Fruit fly (Drosophila melanogaster): ENCODE results near the gene CG12576.
A peak's percentile ranks its signal among the peaks of the same experiment; 100 is the strongest.

CG12576 gene

DNA sequence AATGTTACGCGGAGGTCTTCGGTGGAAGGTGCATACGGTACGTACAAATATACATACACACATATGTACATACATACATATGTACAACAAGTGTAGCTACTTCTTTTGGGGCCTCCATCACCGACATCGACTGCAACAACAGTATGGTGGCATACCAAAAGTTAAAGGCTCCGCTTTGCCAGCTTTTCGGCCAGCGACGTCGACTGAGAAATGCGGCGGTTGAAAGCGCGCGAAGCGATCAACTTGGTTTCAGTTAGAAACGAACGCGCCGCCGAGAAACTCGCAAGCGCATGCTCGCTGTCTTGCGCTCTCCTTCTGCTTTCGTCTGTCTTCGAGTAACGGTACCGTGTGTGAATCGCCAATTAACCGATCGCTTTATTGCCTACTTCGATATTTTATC is 32.8 kb upstream of the CG12576 start, which contains the start of gene CG17600:
CG17600 (plus strand) TSS at position 250 of the 400 bp plus-strand sequence.
- TF ChIP-seq Jarid2 (GFP tag; optimal IDR thresholded peaks at IDR 0.05) (peak; percentile 42), ci (GFP tag; IDR thresholded peaks at IDR 0.05) (0 out of 3 replicates have a peak, but pooled peaks have one; percentile 1), oc (tag; optimal IDR thresholded peaks at IDR 0.05) (peak; percentile 41), chinmo (GFP tag; IDR thresholded peaks at IDR 0.05; ENCODE audit: partially characterized antibody) (0 out of 4 replicates have a peak, but pooled peaks have one; percentile 45), crp (GFP tag; optimal IDR thresholded peaks at IDR 0.05) (no peak), CG32767 (GFP tag; IDR thresholded peaks at IDR 0.05) (no peak), CG15269 (tag; optimal IDR thresholded peaks at IDR 0.05) (peak; percentile 36), cwo (GFP tag; optimal IDR thresholded peaks at IDR 0.05) (no peak), sd (tag; optimal IDR thresholded peaks at IDR 0.05) (peak; percentile 21), tin (GFP tag; optimal IDR thresholded peaks at IDR 0.05) (no peak), emc (GFP tag; optimal IDR thresholded peaks at IDR 0.05) (no peak), CG15601 (tag; optimal IDR thresholded peaks at IDR 0.05) (peak; percentile 97), Deaf1 (tag; optimal IDR thresholded peaks at IDR 0.05) (peak; percentile 39), al (GFP tag; IDR thresholded peaks at IDR 0.05) (no peak), tna (GFP tag; IDR thresholded peaks at IDR 0.05; ENCODE audit: partially characterized antibody) (no peak), sens (GFP tag) (peak; percentile 48), dmrt99B (tag; optimal IDR thresholded peaks at IDR 0.05) (no peak), CG13287 (GFP tag; IDR thresholded peaks at IDR 0.05; ENCODE audit: partially characterized antibody) (peak; percentile 13; the same call in 1 of the 2 replicates)

- no peak for TF ChIP-seq CG17385 (GFP tag; optimal IDR thresholded peaks at IDR 0.05)
- no peak for TF ChIP-seq corto (GFP tag; optimal IDR thresholded peaks at IDR 0.05)
- peak; percentile 55 for TF ChIP-seq cg (GFP tag; optimal IDR thresholded peaks at IDR 0.05)
- TF ChIP-seq amos (GFP tag; IDR thresholded peaks at IDR 0.05; ENCODE audit: partially characterized antibody): no peak
- 0 out of 3 replicates have a peak, but pooled peaks have one; percentile 9 for TF ChIP-seq ci (GFP tag; IDR thresholded peaks at IDR 0.05)
- no peak for TF ChIP-seq gfzf (GFP tag; optimal IDR thresholded peaks at IDR 0.05)
- peak; percentile 86 for TF ChIP-seq Blimp-1 (GFP tag; optimal IDR thresholded peaks at IDR 0.05)
- TF ChIP-seq zen2 (GFP tag; IDR thresholded peaks at IDR 0.05; ENCODE audit: partially characterized antibody): no peak
- TF ChIP-seq Asciz (GFP tag; optimal IDR thresholded peaks at IDR 0.05): no peak
- peak; percentile 25 for TF ChIP-seq CG12769 (tag; optimal IDR thresholded peaks at IDR 0.05)
- peak; percentile 6 for TF ChIP-seq Deaf1 (tag; optimal IDR thresholded peaks at IDR 0.05)
These were observed 29.9 kb upstream of the CG12576 start for dm6 chrX:22512071-22512470.

DNA sequence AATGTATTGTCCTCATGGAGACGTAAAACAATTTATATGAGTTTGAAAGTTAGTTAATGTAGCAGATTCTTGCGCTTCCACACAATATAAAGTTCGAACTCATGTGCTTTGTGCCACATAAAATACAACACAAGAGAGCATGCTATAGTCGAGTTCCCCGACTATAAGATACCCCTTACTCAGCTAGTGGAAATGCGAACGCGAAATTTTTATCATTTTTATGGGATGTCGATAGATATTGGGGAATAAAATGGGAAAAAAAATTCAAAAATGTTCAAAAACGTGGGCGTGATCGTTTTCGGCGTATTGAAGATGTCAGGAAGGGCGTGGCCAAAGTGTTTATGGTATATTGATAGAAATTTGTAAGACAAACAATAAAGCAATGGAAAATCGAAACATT is 28.6 kb upstream of the CG12576 start:
- TF ChIP-seq CG14860 (GFP tag; IDR thresholded peaks at IDR 0.05; ENCODE audit: partially characterized antibody) (peak; percentile 40; the same call in 2 of the 3 replicates), nerfin-2 (GFP tag; IDR thresholded peaks at IDR 0.05; ENCODE audit: partially characterized antibody) (peak; percentile 62), tna (GFP tag; IDR thresholded peaks at IDR 0.05; ENCODE audit: partially characterized antibody) (peak; percentile 33; the same call in 1 of the 2 replicates), CG34376 (GFP tag; optimal IDR thresholded peaks at IDR 0.05) (no peak), hb (GFP tag; IDR thresholded peaks at IDR 0.05; ENCODE audit: partially characterized antibody) (peak; percentile 54; the same call in 1 of the 3 replicates), MTF-1 (GFP tag; optimal IDR thresholded peaks at IDR 0.05; ENCODE audit: borderline replicate concordance) (no peak), kni (GFP tag; optimal IDR thresholded peaks at IDR 0.05) (no peak)

- TF ChIP-seq CG14441 (GFP tag; IDR thresholded peaks at IDR 0.05): 0 out of 2 replicates have a peak, but pooled peaks have one; percentile 4
- TF ChIP-seq scrt (GFP tag; optimal IDR thresholded peaks at IDR 0.05): no peak
- TF ChIP-seq CG15073 (GFP tag; optimal IDR thresholded peaks at IDR 0.05): no peak
- TF ChIP-seq Dfd (GFP tag; optimal IDR thresholded peaks at IDR 0.05): no peak
- no peak for TF ChIP-seq H15 (GFP tag; IDR thresholded peaks at IDR 0.05)
- no peak for TF ChIP-seq Meics (GFP tag; optimal IDR thresholded peaks at IDR 0.05)
- TF ChIP-seq Antp (GFP tag; optimal IDR thresholded peaks at IDR 0.05): no peak
- no peak for TF ChIP-seq Scr (GFP tag; IDR thresholded peaks at IDR 0.05; ENCODE audit: partially characterized antibody)
- no peak for TF ChIP-seq sisA (GFP tag; IDR thresholded peaks at IDR 0.05)
- TF ChIP-seq zen (tag; optimal IDR thresholded peaks at IDR 0.05): no peak
- no peak for TF ChIP-seq sr (GFP tag; IDR thresholded peaks at IDR 0.05)
- no peak for TF ChIP-seq CG3847 (GFP tag; IDR thresholded peaks at IDR 0.05)
These were observed 26.9 kb upstream of the CG12576 start for dm6 chrX:22509085-22509484.

All from whole organism, embryonic.